Fruit fly (Drosophila melanogaster): ENCODE data around the gene mtTFB1.

Gene mtTFB1

DNA sequence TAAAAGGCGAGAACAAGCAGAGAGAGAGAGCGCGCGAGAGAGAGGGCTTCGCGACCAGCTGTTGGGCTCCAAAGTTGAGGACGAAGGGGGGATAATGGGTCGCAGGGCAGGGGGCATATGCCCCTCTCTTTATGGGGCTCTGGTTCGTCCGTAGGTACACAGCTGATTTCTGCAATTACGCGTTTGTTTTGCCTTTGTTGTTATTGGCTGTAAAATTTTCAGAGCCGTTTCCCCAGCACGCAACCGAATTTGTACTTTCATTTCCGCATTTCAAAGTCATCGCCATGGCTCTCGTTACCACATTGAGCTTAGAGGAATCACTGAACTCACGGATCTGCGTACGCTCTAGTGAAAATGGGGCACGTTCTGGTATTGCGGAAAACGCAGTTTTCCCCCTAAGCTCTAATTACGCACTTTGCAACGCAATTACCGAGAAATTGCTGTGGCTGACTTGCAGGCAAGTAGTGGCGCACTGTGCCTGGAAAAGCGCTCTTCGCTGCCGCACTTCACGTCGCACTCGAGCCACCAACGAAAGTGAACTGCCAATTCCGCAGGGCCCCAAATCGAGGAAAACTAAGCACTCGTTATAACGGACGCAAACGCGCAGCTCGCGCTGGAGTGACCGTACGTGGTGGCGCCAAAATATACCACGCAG is 674 bp upstream of the mtTFB1 start, which contains the start of gene CG11658 (continued):
- TF ChIP-seq CG9139 (GFP tag; optimal IDR thresholded peaks at IDR 0.05) = peak; percentile 33
- no peak for TF ChIP-seq CG10631 (GFP tag; optimal IDR thresholded peaks at IDR 0.05)
- TF ChIP-seq Blimp-1 (GFP tag; optimal IDR thresholded peaks at IDR 0.05) = no peak
- no peak for TF ChIP-seq CG7368 (GFP tag; optimal IDR thresholded peaks at IDR 0.05)

- TF ChIP-seq fkh (GFP tag; optimal IDR thresholded peaks at IDR 0.05) = peak; percentile 80
- TF ChIP-seq cyc (GFP tag; optimal IDR thresholded peaks at IDR 0.05) = peak; percentile 1
- no peak for TF ChIP-seq CG10669 (GFP tag; optimal IDR thresholded peaks at IDR 0.05)
These were observed 2.4 kb downstream of the mtTFB1 start, which contains the start of gene crim for dm6 chr3L:11711059-11711628. Gene crim, minus strand, starts transcription at chr3L:11711386.

DNA sequence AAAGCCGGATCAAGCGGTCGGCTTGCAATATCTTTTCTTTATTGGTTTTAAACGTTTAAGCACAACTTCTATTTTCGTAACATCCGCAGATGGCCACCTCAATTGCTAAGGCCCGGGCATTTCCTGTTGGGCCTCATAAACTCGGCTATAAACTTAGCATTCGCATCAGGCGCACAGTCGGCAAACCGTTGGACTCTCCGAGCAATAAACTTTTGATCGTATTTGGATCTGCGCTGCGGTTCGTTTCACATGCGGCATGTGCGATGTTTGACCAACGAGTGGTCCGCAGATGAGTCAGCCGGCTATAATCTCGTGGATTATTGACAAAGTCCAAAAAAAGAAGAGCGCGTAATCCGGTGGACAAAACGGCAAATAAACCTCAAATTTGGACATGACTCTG is 3.0 kb downstream of the mtTFB1 start:
- TF ChIP-seq dsx (GFP tag; optimal IDR thresholded peaks at IDR 0.05; ENCODE audit: poor library complexity, severe bottlenecking) (no peak), acj6 (GFP tag; optimal IDR thresholded peaks at IDR 0.05) (no peak), CG6792 (GFP tag; optimal IDR thresholded peaks at IDR 0.05) (no peak), CG4318 (GFP tag; optimal IDR thresholded peaks at IDR 0.05) (no peak), CG10631 (GFP tag; optimal IDR thresholded peaks at IDR 0.05) (no peak), Met (GFP tag; optimal IDR thresholded peaks at IDR 0.05) (no peak), CG6808 (GFP tag; optimal IDR thresholded peaks at IDR 0.05) (no peak), ss (GFP tag; optimal IDR thresholded peaks at IDR 0.05) (no peak), Eip78C (GFP tag) (no peak), Sox14 (GFP tag; optimal IDR thresholded peaks at IDR 0.05) (no peak), Ets96B (tag; optimal IDR thresholded peaks at IDR 0.05) (no peak), CG8319 (GFP tag; optimal IDR thresholded peaks at IDR 0.05) (no peak), OdsH (GFP tag; optimal IDR thresholded peaks at IDR 0.05) (no peak), CG10669 (GFP tag; optimal IDR thresholded peaks at IDR 0.05) (no peak), CG16779 (tag; optimal IDR thresholded peaks at IDR 0.05) (no peak), Smox (GFP tag; optimal IDR thresholded peaks at IDR 0.05) (no peak), fd85E (GFP tag; optimal IDR thresholded peaks at IDR 0.05) (no peak)

dm6 chr3L:11712839-11713238 is 4.1 kb downstream of the mtTFB1 start:
- TF ChIP-seq Sox15 (GFP tag; optimal IDR thresholded peaks at IDR 0.05) = no peak
- TF ChIP-seq CG10669 (GFP tag; optimal IDR thresholded peaks at IDR 0.05) = peak; percentile 43
- TF ChIP-seq Hr38 (GFP tag; optimal IDR thresholded peaks at IDR 0.05) = no peak
- peak; percentile 18 for TF ChIP-seq CG9139 (GFP tag; optimal IDR thresholded peaks at IDR 0.05)
- no peak for TF ChIP-seq fkh (GFP tag; optimal IDR thresholded peaks at IDR 0.05)
- no peak for TF ChIP-seq pdm3 (GFP tag; optimal IDR thresholded peaks at IDR 0.05)
- TF ChIP-seq Eip78C (GFP tag) = peak; percentile 91
- TF ChIP-seq OdsH (GFP tag; optimal IDR thresholded peaks at IDR 0.05) = peak; percentile 16
- no peak for TF ChIP-seq CG16779 (tag; optimal IDR thresholded peaks at IDR 0.05)
- TF ChIP-seq cyc (GFP tag; optimal IDR thresholded peaks at IDR 0.05) = no peak
- TF ChIP-seq svp (GFP tag) = no peak
- no peak for TF ChIP-seq topi (GFP tag; optimal IDR thresholded peaks at IDR 0.05)
- no peak for TF ChIP-seq CG11762 (GFP tag; optimal IDR thresholded peaks at IDR 0.05; ENCODE audit: insufficient read depth)
- peak; percentile 46 for TF ChIP-seq CG3919 (GFP tag; optimal IDR thresholded peaks at IDR 0.05)
- TF ChIP-seq Sox14 (GFP tag; optimal IDR thresholded peaks at IDR 0.05) = no peak
- no peak for TF ChIP-seq Smox (GFP tag; optimal IDR thresholded peaks at IDR 0.05)
- TF ChIP-seq dsx (GFP tag; optimal IDR thresholded peaks at IDR 0.05; ENCODE audit: poor library complexity, severe bottlenecking) = peak; percentile 59
- TF ChIP-seq CG6163 (GFP tag; IDR thresholded peaks at IDR 0.05) = 0 out of 3 replicates have a peak, but pooled peaks have one; percentile 35
- TF ChIP-seq Gug (GFP tag; IDR thresholded peaks at IDR 0.05) = no peak
- peak; percentile 1 for TF ChIP-seq CG6792 (GFP tag; optimal IDR thresholded peaks at IDR 0.05)
- TF ChIP-seq CG10631 (GFP tag; optimal IDR thresholded peaks at IDR 0.05) = peak; percentile 29
- peak; percentile 32 for TF ChIP-seq spab (GFP tag; optimal IDR thresholded peaks at IDR 0.05)
- TF ChIP-seq CG6808 (GFP tag; optimal IDR thresholded peaks at IDR 0.05) = peak; percentile 13
- no peak for TF ChIP-seq Met (GFP tag; optimal IDR thresholded peaks at IDR 0.05)
- no peak for TF ChIP-seq CG8632 (GFP tag; optimal IDR thresholded peaks at IDR 0.05)
- TF ChIP-seq dac (GFP tag; optimal IDR thresholded peaks at IDR 0.05) = no peak
- peak; percentile 6 to 45 for TF ChIP-seq ss (GFP tag; optimal IDR thresholded peaks at IDR 0.05)
- TF ChIP-seq Eip75B (GFP tag; optimal IDR thresholded peaks at IDR 0.05) = no peak
- peak; percentile 9 for TF ChIP-seq CG3032 (tag; optimal IDR thresholded peaks at IDR 0.05)
- peak; percentile 19 for TF ChIP-seq acj6 (GFP tag; optimal IDR thresholded peaks at IDR 0.05)
